Worm (Caenorhabditis elegans) whole organism, early embryonic: Measurements from ENCODE around the gene rmh-2.

Experiments used
- ama-1 ChIP-seq: fragments of 150-350 bp; optimal IDR thresholded peaks from 2 replicates; lab custom pipeline; 2014
- ceh-36 ChIP-seq: sonication (generic microtip); optimal IDR thresholded peaks from 2 replicates; lab custom pipeline; 2016; ENCODE audit warnings: missing genetic modification characterization, inconsistent platforms, missing compliant biosample characterization
- hmg-4 ChIP-seq: fragments of 200-800 bp; sonication (Bioruptor generic); optimal IDR thresholded peaks from 2 replicates; lab custom pipeline; 2018; ENCODE audit warnings: mild to moderate bottlenecking, missing genetic modification characterization, missing compliant biosample characterization
- sea-1 ChIP-seq: fragments of 200-800 bp; sonication (Bioruptor generic); conservative IDR thresholded peaks from 2 replicates; pipeline ENCODE4 v1.3.6; 2022; ENCODE audit warnings: missing genetic modification characterization, missing compliant biosample characterization

DNA sequence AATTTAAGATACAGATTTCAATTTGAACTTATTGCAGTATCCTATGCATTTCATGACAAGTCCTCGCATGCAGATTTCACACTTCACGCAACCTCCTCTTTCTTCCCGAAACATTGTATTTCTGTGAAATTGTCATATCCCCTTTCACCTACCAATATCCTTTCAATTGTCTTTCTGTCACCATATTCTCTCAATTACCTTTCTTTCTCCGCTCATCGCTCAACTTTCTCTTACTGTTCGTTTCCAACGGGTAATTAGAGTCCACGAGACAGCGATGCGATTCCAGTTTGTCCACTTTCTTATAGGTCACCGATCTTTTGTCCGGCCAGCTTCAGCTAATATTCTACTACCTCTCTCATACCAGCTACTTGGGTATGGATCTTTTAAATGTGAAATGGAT, 21.8 kb upstream of the rmh-2 start, which contains the start of gene mam-5:
- no peak for TF ChIP-seq hmg-4 (GFP tag; lab: Kevin White, UChicago)
- no peak for TF ChIP-seq ama-1 (lab: Kevin White, UChicago)
- no peak for TF ChIP-seq sea-1 (GFP tag; lab: Robert Waterston, UW)
- TF ChIP-seq ceh-36 (tag; lab: Kevin White, UChicago): no peak
